Fruit fly (Drosophila melanogaster) whole organism, embryonic: Measurements from ENCODE around the gene Naa20A.

Experiments used
- BEAF-32 ChIP-seq: fragments of 200-800 bp; sonication (Bioruptor generic); optimal IDR thresholded peaks from 3 replicates; lab custom pipeline; 2017; ENCODE audit warnings: missing biosample characterization, missing genetic modification characterization, mild to moderate bottlenecking, moderate library complexity, missing genetic modification reagents
- Blimp-1 ChIP-seq: fragments of 200-800 bp; sonication (Bioruptor generic); optimal IDR thresholded peaks from 3 replicates; lab custom pipeline; 2018; ENCODE audit warnings: missing biosample characterization, missing genetic modification characterization, mild to moderate bottlenecking, moderate library complexity, missing genetic modification reagents
- Bteb2 ChIP-seq: fragments of 200-800 bp; sonication (Bioruptor generic); optimal IDR thresholded peaks from 2 replicates; lab custom pipeline; 2016; ENCODE audit warnings: missing biosample characterization, missing genetic modification characterization
- CG10147 ChIP-seq: fragments of 200-800 bp; sonication (Bioruptor generic); optimal IDR thresholded peaks from 2 replicates; lab custom pipeline; 2019; ENCODE audit warnings: missing biosample characterization, mild to moderate bottlenecking, missing genetic modification characterization, moderate library complexity
- CG10209 ChIP-seq: fragments of 200-800 bp; sonication (Bioruptor generic); optimal IDR thresholded peaks from 3 replicates; lab custom pipeline; 2017; ENCODE audit warnings: missing biosample characterization, mild to moderate bottlenecking, missing genetic modification characterization, missing genetic modification reagents
- CG1024 ChIP-seq: fragments of 200-800 bp; sonication (Bioruptor generic); IDR thresholded peaks from 2 replicates; pipeline ENCODE4 v1.3.6; 2022; ENCODE audit warnings: missing biosample characterization, missing genetic modification characterization
- CG10431 ChIP-seq: fragments of 200-800 bp; sonication (Bioruptor generic); optimal IDR thresholded peaks from 3 replicates; lab custom pipeline; 2018; ENCODE audit warnings: missing biosample characterization, mild to moderate bottlenecking, missing genetic modification characterization
- CG10979 ChIP-seq: fragments of 200-800 bp; sonication (Bioruptor generic); optimal IDR thresholded peaks from 2 replicates; lab custom pipeline; 2018; ENCODE audit warnings: missing biosample characterization, mild to moderate bottlenecking, missing genetic modification characterization, moderate library complexity
- CG11456 ChIP-seq: fragments of 200-800 bp; sonication (Bioruptor generic); IDR thresholded peaks from 3 replicates; pipeline ENCODE4 v1.3.6; 2022; ENCODE audit warnings: missing biosample characterization, missing genetic modification characterization
- CG11560 ChIP-seq: fragments of 200-800 bp; sonication (Bioruptor generic); IDR thresholded peaks from 3 replicates; pipeline ENCODE4 v1.3.6; 2022; ENCODE audit warnings: missing biosample characterization, missing genetic modification characterization
- CG11696 ChIP-seq: fragments of 200-800 bp; sonication (Bioruptor generic); IDR thresholded peaks from 2 replicates; pipeline ENCODE4 v1.3.6; 2022; ENCODE audit warnings: missing biosample characterization, missing genetic modification characterization
- CG11723 ChIP-seq: fragments of 200-800 bp; sonication (Bioruptor generic); optimal IDR thresholded peaks from 2 replicates; lab custom pipeline; 2017; ENCODE audit warnings: missing biosample characterization, mild to moderate bottlenecking, missing genetic modification characterization
- CG12219 ChIP-seq: fragments of 200-800 bp; sonication (Bioruptor generic); optimal IDR thresholded peaks from 3 replicates; lab custom pipeline; 2018; ENCODE audit warnings: missing biosample characterization, mild to moderate bottlenecking, missing genetic modification characterization
- CG13775 ChIP-seq: fragments of 200-800 bp; sonication (Bioruptor generic); optimal IDR thresholded peaks from 3 replicates; lab custom pipeline; 2017; ENCODE audit warnings: missing biosample characterization, mild to moderate bottlenecking, missing genetic modification characterization
- CG15073 ChIP-seq: fragments of 200-800 bp; sonication (Bioruptor generic); optimal IDR thresholded peaks from 2 replicates; lab custom pipeline; 2016; ENCODE audit warnings: missing biosample characterization, missing genetic modification characterization
- CG2116 ChIP-seq: fragments of 200-800 bp; sonication (Bioruptor generic); optimal IDR thresholded peaks from 3 replicates; lab custom pipeline; 2018; ENCODE audit warnings: missing biosample characterization, mild to moderate bottlenecking, missing genetic modification characterization
- CG2712 ChIP-seq: fragments of 200-800 bp; optimal IDR thresholded peaks from 3 replicates; lab custom pipeline; 2019; ENCODE audit warnings: missing biosample characterization, mild to moderate bottlenecking, missing genetic modification characterization, moderate library complexity
- CG2889 ChIP-seq: fragments of 200-800 bp; sonication (Bioruptor generic); IDR thresholded peaks from 3 replicates; pipeline ENCODE4 v1.3.6; 2022; ENCODE audit warnings: missing biosample characterization, missing genetic modification characterization
- CG30020 ChIP-seq: fragments of 200-800 bp; optimal IDR thresholded peaks from 2 replicates; lab custom pipeline; 2019; ENCODE audit warnings: missing biosample characterization, mild to moderate bottlenecking, missing genetic modification characterization, moderate library complexity
- CG3065 ChIP-seq: fragments of 200-800 bp; sonication (Bioruptor generic); optimal IDR thresholded peaks from 2 replicates; lab custom pipeline; 2016; ENCODE audit warnings: missing biosample characterization, missing genetic modification characterization
- CG3281 ChIP-seq: fragments of 200-800 bp; sonication (Bioruptor generic); optimal IDR thresholded peaks from 3 replicates; lab custom pipeline; 2017; ENCODE audit warnings: missing biosample characterization, mild to moderate bottlenecking, missing genetic modification characterization
- CG5953 ChIP-seq: fragments of 200-800 bp; sonication (Bioruptor generic); IDR thresholded peaks from 2 replicates; pipeline ENCODE4 v1.3.6; 2022; ENCODE audit warnings: missing biosample characterization, missing genetic modification characterization
- CG7963 ChIP-seq: fragments of 200-800 bp; sonication (Bioruptor generic); IDR thresholded peaks from 3 replicates; pipeline ENCODE4 v1.3.6; 2022; ENCODE audit warnings: missing biosample characterization, missing genetic modification characterization; ENCODE audit not compliant: partially characterized antibody
- CG9609 ChIP-seq: fragments of 200-800 bp; sonication (Bioruptor generic); optimal IDR thresholded peaks from 3 replicates; lab custom pipeline; 2016; ENCODE audit warnings: missing biosample characterization, missing genetic modification characterization
- CTCF ChIP-seq: fragments of 200-800 bp; sonication (Bioruptor generic); optimal IDR thresholded peaks from 2 replicates; lab custom pipeline; 2017; ENCODE audit warnings: missing biosample characterization, mild to moderate bottlenecking, missing genetic modification characterization, moderate library complexity
- D ChIP-seq, 2 experiments: fragments of 200-800 bp in 1 of 2; fragments of >200 bp in 1 of 2; sonication (Bioruptor generic) in 1 of 2; optimal IDR thresholded peaks; 2 replicates in 1 of 2; 3 replicates in 1 of 2; lab custom pipeline; 2017; ENCODE audit warnings: mild to moderate bottlenecking in 1 of 2, missing biosample characterization in 1 of 2, missing genetic modification characterization in 1 of 2, missing genetic modification reagents in 1 of 2
- Dip2 ChIP-seq: fragments of 200-800 bp; sonication (Bioruptor generic); IDR thresholded peaks from 2 replicates; pipeline ENCODE4 v1.3.6; 2022; ENCODE audit warnings: missing biosample characterization, missing genetic modification characterization
- Dll ChIP-seq: fragments of 200-800 bp; sonication (Bioruptor generic); IDR thresholded peaks from 4 replicates; pipeline ENCODE4 v1.3.6; 2022; ENCODE audit warnings: missing biosample characterization, missing genetic modification characterization; ENCODE audit not compliant: partially characterized antibody
- Ets97D ChIP-seq: fragments of 200-800 bp; sonication (Bioruptor generic); optimal IDR thresholded peaks from 3 replicates; lab custom pipeline; 2016; ENCODE audit warnings: missing biosample characterization, missing genetic modification characterization
- HmgZ ChIP-seq: fragments of 200-800 bp; sonication (Bioruptor generic); optimal IDR thresholded peaks from 2 replicates; lab custom pipeline; 2018; ENCODE audit warnings: missing biosample characterization, mild to moderate bottlenecking, missing genetic modification characterization
- Meics ChIP-seq: fragments of 200-800 bp; sonication (Bioruptor generic); optimal IDR thresholded peaks from 2 replicates; lab custom pipeline; 2017; ENCODE audit warnings: missing biosample characterization, mild to moderate bottlenecking, missing genetic modification characterization
- NC2α ChIP-seq: fragments of 200-800 bp; sonication (Bioruptor generic); optimal IDR thresholded peaks from 2 replicates; lab custom pipeline; 2016; ENCODE audit warnings: missing biosample characterization, missing genetic modification characterization
- Rfx ChIP-seq: fragments of 200-800 bp; sonication (Bioruptor generic); IDR thresholded peaks from 2 replicates; pipeline ENCODE4 v1.3.6; 2022; ENCODE audit warnings: missing biosample characterization, missing genetic modification characterization
- Ssrp ChIP-seq: fragments of 200-800 bp; sonication (Bioruptor generic); optimal IDR thresholded peaks from 2 replicates; lab custom pipeline; 2018; ENCODE audit warnings: missing biosample characterization, mild to moderate bottlenecking, missing genetic modification characterization, moderate library complexity
- ab ChIP-seq: fragments of 200-800 bp; sonication (Bioruptor generic); optimal IDR thresholded peaks from 2 replicates; lab custom pipeline; 2016; ENCODE audit warnings: missing biosample characterization, missing genetic modification characterization
- abd-A ChIP-seq: fragments of 200-800 bp; sonication (Bioruptor generic); optimal IDR thresholded peaks from 3 replicates; lab custom pipeline; 2019; ENCODE audit warnings: missing biosample characterization, mild to moderate bottlenecking, missing genetic modification characterization, moderate library complexity
- al ChIP-seq: fragments of 200-800 bp; sonication (Bioruptor generic); IDR thresholded peaks from 2 replicates; pipeline ENCODE4 v1.3.6; 2022; ENCODE audit warnings: missing biosample characterization, missing genetic modification characterization
- crc ChIP-seq: fragments of 200-800 bp; sonication (Bioruptor generic); optimal IDR thresholded peaks from 2 replicates; lab custom pipeline; 2016; ENCODE audit warnings: missing biosample characterization, missing genetic modification characterization
- grau ChIP-seq: fragments of 200-800 bp; optimal IDR thresholded peaks from 3 replicates; lab custom pipeline; 2019; ENCODE audit warnings: missing biosample characterization, mild to moderate bottlenecking, missing genetic modification characterization, moderate library complexity
- luna ChIP-seq: fragments of 200-800 bp; sonication (Bioruptor generic); optimal IDR thresholded peaks from 2 replicates; lab custom pipeline; 2016; ENCODE audit warnings: missing biosample characterization, missing genetic modification characterization
- mirr ChIP-seq: fragments of 200-800 bp; sonication (Bioruptor generic); optimal IDR thresholded peaks from 3 replicates; lab custom pipeline; 2018; ENCODE audit warnings: missing biosample characterization, mild to moderate bottlenecking, missing genetic modification characterization
- nom ChIP-seq: fragments of 200-800 bp; sonication (Bioruptor generic); optimal IDR thresholded peaks from 2 replicates; lab custom pipeline; 2017; ENCODE audit warnings: missing biosample characterization, missing genetic modification characterization, mild to moderate bottlenecking, moderate library complexity, missing genetic modification reagents
- oc ChIP-seq: fragments of 200-800 bp; sonication (Bioruptor generic); optimal IDR thresholded peaks from 2 replicates; lab custom pipeline; 2018; ENCODE audit warnings: missing biosample characterization, mild to moderate bottlenecking, missing genetic modification characterization, moderate library complexity
- otp ChIP-seq: fragments of 200-800 bp; sonication (Bioruptor generic); IDR thresholded peaks from 3 replicates; pipeline ENCODE4, ENCODE4 v1.3.6; 2022; ENCODE audit warnings: missing biosample characterization, missing genetic modification characterization
- prd ChIP-seq, 3 experiments: fragments of >200 bp in 2 of 3; fragments of 200-800 bp in 1 of 3; sonication (Bioruptor generic) in 1 of 3; optimal IDR thresholded peaks in 2 of 3; IDR thresholded peaks in 1 of 3; 2 replicates in 2 of 3; 3 replicates in 1 of 3; pipeline versions ENCODE4 v1.3.6 to Lab custom; 2017 to 2022; ENCODE audit warnings: missing biosample characterization in 1 of 3, missing genetic modification characterization in 1 of 3
- scrt ChIP-seq: fragments of 200-800 bp; sonication (Bioruptor generic); optimal IDR thresholded peaks from 2 replicates; lab custom pipeline; 2018; ENCODE audit warnings: missing biosample characterization, mild to moderate bottlenecking, missing genetic modification characterization, moderate library complexity
- tap ChIP-seq: fragments of 200-800 bp; optimal IDR thresholded peaks from 3 replicates; lab custom pipeline; 2019; ENCODE audit warnings: missing biosample characterization, mild to moderate bottlenecking, missing genetic modification characterization, moderate library complexity
- tgo ChIP-seq: fragments of 200-800 bp; sonication (Bioruptor generic); IDR thresholded peaks from 3 replicates; pipeline ENCODE4 v1.3.6; 2022; ENCODE audit warnings: missing biosample characterization, missing genetic modification characterization
- tna ChIP-seq: fragments of 200-800 bp; sonication (Bioruptor generic); IDR thresholded peaks from 2 replicates; pipeline ENCODE4 v1.3.6; 2022; ENCODE audit warnings: missing biosample characterization, missing genetic modification characterization; ENCODE audit not compliant: partially characterized antibody
- yki ChIP-seq: fragments of >200 bp; optimal IDR thresholded peaks from 3 replicates; lab custom pipeline; 2018

The Naa20A gene

dm6 chrX:19665684-19666141 is 42.8 kb upstream of the Naa20A start (continued):
- TF ChIP-seq Dip2 (GFP tag; lab: Robert Waterston, UW) (no peak), CG5953 (peak; percentile 43; the same call in 1 of the 2 replicates), CG2712 (tag; lab: Kevin White, UChicago) (peak; percentile 12), NC2α (no peak), CG7963 (GFP tag; lab: Robert Waterston, UW) (0 out of 3 replicates have a peak, but pooled peaks have one; percentile 35), Blimp-1 (GFP tag; lab: Kevin White, UChicago) (peak; percentile 10), BEAF-32 (GFP tag; lab: Kevin White, UChicago) (no peak), CG15073 (GFP tag; lab: Kevin White, UChicago) (no peak), CG11696 (GFP tag; lab: Robert Waterston, UW) (no peak), tgo (GFP tag; lab: Robert Waterston, UW) (peak; percentile 64), yki (lab: Kevin White, UChicago) (no peak), CG11456 (GFP tag; lab: Robert Waterston, UW) (peak; percentile 88), CTCF (GFP tag; lab: Kevin White, UChicago) (no peak), CG10209 (GFP tag; lab: Kevin White, UChicago) (no peak), Meics (GFP tag; lab: Kevin White, UChicago) (peak; percentile 24), CG12219 (GFP tag; lab: Kevin White, UChicago) (no peak), Ssrp (tag; lab: Kevin White, UChicago) (no peak), CG10431 (no peak), al (GFP tag; lab: Robert Waterston, UW) (peak; percentile 56), CG13775 (peak; percentile 18), CG10979 (tag; lab: Kevin White, UChicago) (no peak), luna (GFP tag; lab: Kevin White, UChicago) (no peak), prd (optimal IDR thresholded peaks at IDR 0.05; lab: Kevin White, UChicago) (no peak), prd (GFP tag; IDR thresholded peaks at IDR 0.05; lab: Robert Waterston, UW) (peak; percentile 78), CG3281 (GFP tag; lab: Kevin White, UChicago) (no peak), nom (GFP tag; lab: Kevin White, UChicago) (peak; percentile 24), CG10147 (peak; percentile 8), CG30020 (tag; lab: Kevin White, UChicago) (no peak), CG11560 (0 out of 3 replicates have a peak, but pooled peaks have one; percentile 43), ab (GFP tag; lab: Kevin White, UChicago) (no peak), grau (tag; lab: Kevin White, UChicago) (peak; percentile 35), CG2116 (GFP tag; lab: Kevin White, UChicago) (no peak), CG11723 (GFP tag; lab: Kevin White, UChicago) (no peak), Ets97D (GFP tag; lab: Kevin White, UChicago) (no peak), D (optimal IDR thresholded peaks at IDR 0.05; lab: Kevin White, UChicago) (no peak), D (GFP tag; optimal IDR thresholded peaks at IDR 0.05; lab: Kevin White, UChicago) (no peak), CG9609 (GFP tag; lab: Kevin White, UChicago) (peak; percentile 35), HmgZ (tag; lab: Kevin White, UChicago) (peak; percentile 8), Bteb2 (no peak), otp (GFP tag; lab: Robert Waterston, UW) (0 out of 3 replicates have a peak, but pooled peaks have one; percentile 22), tap (no peak), oc (tag; lab: Kevin White, UChicago) (no peak), Rfx (peak; percentile 89), CG2889 (peak; percentile 63; the same call in 1 of the 3 replicates), scrt (GFP tag; lab: Kevin White, UChicago) (no peak), abd-A (tag; lab: Kevin White, UChicago) (no peak), mirr (GFP tag; lab: Kevin White, UChicago) (no peak), Dll (GFP tag; lab: Robert Waterston, UW) (peak; percentile 35; the same call in 1 of the 4 replicates), CG1024 (GFP tag; lab: Robert Waterston, UW) (peak; percentile 23; the same call in 1 of the 2 replicates), CG3065 (GFP tag; lab: Kevin White, UChicago) (no peak), tna (GFP tag; lab: Robert Waterston, UW) (peak; percentile 43; the same call in 1 of the 2 replicates), crc (GFP tag; lab: Kevin White, UChicago) (no peak)
